Worm (Caenorhabditis elegans) whole organism, mixed stage, embryonic: Measurements from ENCODE around the gene Y48A6C.8.
A peak's percentile ranks its signal among the peaks of the same experiment; 100 is the strongest.

Experiments
- ham-2 ChIP-seq: fragments of 200-800 bp; sonication (Bioruptor generic); optimal IDR thresholded peaks from 2 replicates; lab custom pipeline; 2018; ENCODE audit warnings: mild to moderate bottlenecking, missing genetic modification characterization, missing compliant biosample characterization
- lsy-2 ChIP-seq: fragments of 150-350 bp; optimal IDR thresholded peaks from 2 replicates; lab custom pipeline; 2014; ENCODE audit warnings: missing biosample characterization, missing genetic modification characterization
- mls-2 ChIP-seq: sonication (generic microtip); optimal IDR thresholded peaks from 2 replicates; lab custom pipeline; 2016; ENCODE audit warnings: mild to moderate bottlenecking, missing genetic modification characterization, moderate library complexity, missing compliant biosample characterization
- nhr-12 ChIP-seq: fragments of 150-350 bp; optimal IDR thresholded peaks from 2 replicates; lab custom pipeline; 2014; ENCODE audit warnings: missing biosample characterization, missing genetic modification characterization
- nhr-28 ChIP-seq: fragments of 150-350 bp; optimal IDR thresholded peaks from 2 replicates; lab custom pipeline; 2014; ENCODE audit warnings: missing biosample characterization, missing genetic modification characterization
- nhr-76 ChIP-seq: sonication (generic microtip); optimal IDR thresholded peaks from 2 replicates; lab custom pipeline; 2017; ENCODE audit warnings: missing biosample characterization, missing genetic modification characterization
- unc-39 ChIP-seq: fragments of 150-350 bp; optimal IDR thresholded peaks from 2 replicates; lab custom pipeline; 2014; ENCODE audit warnings: missing biosample characterization, missing genetic modification characterization
- unc-62 ChIP-seq: fragments of 150-350 bp; optimal IDR thresholded peaks from 2 replicates; lab custom pipeline; 2014; ENCODE audit warnings: missing biosample characterization, missing genetic modification reagents, missing genetic modification characterization

DNA sequence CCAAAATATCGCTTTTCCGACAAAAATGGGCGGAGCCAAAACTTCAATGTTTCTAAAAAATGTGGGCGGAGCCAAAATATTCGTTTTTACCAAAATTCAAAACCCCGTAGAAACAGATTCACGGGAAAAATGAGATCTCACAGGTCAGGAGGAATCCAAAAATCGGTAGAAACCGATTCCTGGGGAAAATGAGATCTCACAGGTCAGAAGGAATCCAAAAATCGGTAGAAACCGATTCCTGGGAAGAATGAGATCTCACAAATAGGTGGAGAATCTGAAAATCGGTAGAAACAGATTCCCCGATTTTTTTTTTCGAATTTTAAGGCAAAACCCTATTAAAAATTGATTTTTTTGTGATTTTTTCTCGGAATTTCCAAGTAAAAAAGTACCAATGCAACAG is 33.9 kb downstream of the Y48A6C.8 start:
- no peak for TF ChIP-seq unc-62 (GFP tag; lab: Kevin White, UChicago)
- no peak for TF ChIP-seq lsy-2 (tag; lab: Kevin White, UChicago)
- no peak for TF ChIP-seq unc-39 (tag; lab: Kevin White, UChicago)
- peak; percentile 18 for TF ChIP-seq mls-2 (tag; lab: Kevin White, UChicago)
- no peak for TF ChIP-seq nhr-76 (tag; lab: Kevin White, UChicago)
- TF ChIP-seq nhr-28 (tag; lab: Kevin White, UChicago), result no peak
- TF ChIP-seq nhr-12 (tag; lab: Kevin White, UChicago), result no peak
- TF ChIP-seq ham-2, result no peak
